Worm (Caenorhabditis elegans) whole organism, early embryonic: ENCODE results near the gene C16A11.3.

Experiments used
- B0310.2 ChIP-seq: sonication (generic microtip); optimal IDR thresholded peaks from 2 replicates; lab custom pipeline; 2016; ENCODE audit warnings: mild to moderate bottlenecking, missing genetic modification characterization, missing compliant biosample characterization
- F13C5.2 ChIP-seq: sonication (generic microtip); optimal IDR thresholded peaks from 2 replicates; lab custom pipeline; 2017; ENCODE audit warnings: mild to moderate bottlenecking, missing genetic modification characterization, inconsistent platforms, missing compliant biosample characterization
- aly-1 ChIP-seq: sonication (generic microtip); optimal IDR thresholded peaks from 2 replicates; lab custom pipeline; 2016; ENCODE audit warnings: missing genetic modification characterization, missing compliant biosample characterization
- ama-1 ChIP-seq: fragments of 150-350 bp; optimal IDR thresholded peaks from 2 replicates; lab custom pipeline; 2014
- ceh-13 ChIP-seq: fragments of 200-800 bp; sonication (Bioruptor generic); optimal IDR thresholded peaks from 2 replicates; lab custom pipeline; 2018; ENCODE audit warnings: mild to moderate bottlenecking, missing genetic modification characterization, missing compliant biosample characterization
- ceh-36 ChIP-seq: sonication (generic microtip); optimal IDR thresholded peaks from 2 replicates; lab custom pipeline; 2016; ENCODE audit warnings: missing genetic modification characterization, inconsistent platforms, missing compliant biosample characterization
- ets-7 ChIP-seq: sonication (generic microtip); optimal IDR thresholded peaks from 2 replicates; lab custom pipeline; 2016; ENCODE audit warnings: missing genotype, missing genetic modification characterization, missing compliant biosample characterization
- flt-1 ChIP-seq: fragments of 200-800 bp; sonication (Bioruptor generic); IDR thresholded peaks from 2 replicates; pipeline ENCODE4 v1.3.6; 2022; ENCODE audit warnings: missing genetic modification characterization, missing compliant biosample characterization
- hmbx-1 ChIP-seq: sonication (generic microtip); optimal IDR thresholded peaks from 2 replicates; lab custom pipeline; 2016; ENCODE audit warnings: mild to moderate bottlenecking, missing genetic modification characterization, missing compliant biosample characterization
- hmg-4 ChIP-seq: fragments of 200-800 bp; sonication (Bioruptor generic); optimal IDR thresholded peaks from 2 replicates; lab custom pipeline; 2018; ENCODE audit warnings: mild to moderate bottlenecking, missing genetic modification characterization, missing compliant biosample characterization
- pes-1 ChIP-seq: fragments of 200-800 bp; sonication (Bioruptor generic); IDR thresholded peaks from 2 replicates; pipeline ENCODE4 v1.3.6; 2022; ENCODE audit warnings: missing genetic modification reagents, missing genetic modification characterization, missing compliant biosample characterization
- tbx-37 ChIP-seq: fragments of 200-800 bp; sonication (Bioruptor generic); conservative IDR thresholded peaks from 2 replicates; pipeline ENCODE4 v1.3.6; 2022; ENCODE audit warnings: missing genetic modification reagents, missing genetic modification characterization, missing compliant biosample characterization
- tra-4 ChIP-seq: sonication (generic microtip); optimal IDR thresholded peaks from 2 replicates; lab custom pipeline; 2017; ENCODE audit warnings: missing genetic modification characterization, missing compliant biosample characterization

DNA sequence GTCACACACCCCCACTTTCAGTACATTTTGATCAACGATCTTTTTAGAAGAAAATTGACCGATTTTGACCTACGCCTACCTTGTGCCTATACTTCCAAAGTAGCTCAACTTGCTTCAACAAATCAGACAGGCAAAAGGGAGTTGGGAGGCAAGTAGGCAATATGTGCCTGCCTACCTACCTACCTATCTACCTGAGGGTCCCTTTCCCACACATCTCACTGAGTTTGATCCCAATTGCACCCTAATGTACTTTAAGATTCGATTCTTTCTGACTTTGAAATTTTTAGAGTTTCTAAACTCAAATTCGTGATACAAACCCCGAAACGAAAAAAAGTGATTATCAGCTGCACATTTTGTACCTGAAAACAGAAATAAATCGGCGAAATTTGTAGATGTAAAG lies 38.4 kb downstream of the C16A11.3 start:
- TF ChIP-seq ets-7 (tag; lab: Kevin White, UChicago) (no peak), hmg-4 (no peak), ama-1 (lab: Kevin White, UChicago) (no peak), F13C5.2 (tag; lab: Kevin White, UChicago) (no peak), hmbx-1 (tag; lab: Kevin White, UChicago) (no peak), flt-1 (GFP tag; lab: Robert Waterston, UW) (no peak), pes-1 (GFP tag; lab: Robert Waterston, UW) (no peak), ceh-36 (tag; lab: Kevin White, UChicago) (no peak), ceh-13 (GFP tag; lab: Kevin White, UChicago) (no peak), B0310.2 (no peak), aly-1 (tag; lab: Kevin White, UChicago) (no peak), tra-4 (no peak), tbx-37 (GFP tag; lab: Robert Waterston, UW) (no peak)
